Worm (Caenorhabditis elegans) whole organism, L3 larva: Measurements from ENCODE around the gene gpa-6.

Source experiments
- R02D3.7 ChIP-seq: fragments of 150-350 bp; optimal IDR thresholded peaks from 2 replicates; lab custom pipeline; 2014; ENCODE audit warnings: missing biosample characterization, missing genetic modification characterization
- ZK546.5 ChIP-seq: sonication (generic microtip); optimal IDR thresholded peaks from 2 replicates; lab custom pipeline; 2017; ENCODE audit warnings: missing biosample characterization, missing genetic modification characterization
- aly-2 ChIP-seq: fragments of 150-350 bp; optimal IDR thresholded peaks from 2 replicates; lab custom pipeline; 2014; ENCODE audit warnings: missing biosample characterization, missing genetic modification characterization
- ama-1 ChIP-seq: fragments of 150-350 bp; optimal IDR thresholded peaks from 2 replicates; lab custom pipeline; 2018
- ceh-16 ChIP-seq: sonication (generic microtip); optimal IDR thresholded peaks from 2 replicates; lab custom pipeline; 2017; ENCODE audit warnings: missing biosample characterization, missing genetic modification characterization
- ceh-28 ChIP-seq: fragments of 150-350 bp; optimal IDR thresholded peaks from 2 replicates; lab custom pipeline; 2014; ENCODE audit warnings: missing biosample characterization, missing genetic modification reagents, missing genetic modification characterization
- ceh-82 ChIP-seq: fragments of 150-350 bp; optimal IDR thresholded peaks from 2 replicates; lab custom pipeline; 2014; ENCODE audit warnings: missing biosample characterization, missing genetic modification characterization
- ceh-9 ChIP-seq: sonication (generic microtip); optimal IDR thresholded peaks from 2 replicates; lab custom pipeline; 2018; ENCODE audit warnings: missing biosample characterization, missing genetic modification characterization
- daf-12 ChIP-seq: fragments of 150-350 bp; optimal IDR thresholded peaks from 2 replicates; lab custom pipeline; 2014; ENCODE audit warnings: missing biosample characterization, missing genetic modification reagents, missing genetic modification characterization
- egl-27 ChIP-seq: sonication (generic microtip); optimal IDR thresholded peaks from 4 replicates; lab custom pipeline; 2017; ENCODE audit warnings: missing biosample characterization, missing genetic modification reagents, missing genetic modification characterization
- egl-5 ChIP-seq: fragments of 150-350 bp; optimal IDR thresholded peaks from 2 replicates; lab custom pipeline; 2017; ENCODE audit warnings: missing biosample characterization, missing genetic modification reagents, missing genetic modification characterization, inconsistent platforms
- elt-1 ChIP-seq: fragments of 150-350 bp; optimal IDR thresholded peaks from 2 replicates; lab custom pipeline; 2014; ENCODE audit warnings: missing biosample characterization, missing genetic modification characterization
- elt-2 ChIP-seq: sonication (generic microtip); optimal IDR thresholded peaks from 2 replicates; lab custom pipeline; 2016; ENCODE audit warnings: missing genetic modification reagents, mild to moderate bottlenecking, missing genetic modification characterization, missing compliant biosample characterization
- elt-3 ChIP-seq, 3 experiments: fragments of 150-350 bp in 1 of 3; sonication (generic microtip) in 2 of 3; optimal IDR thresholded peaks; 2 replicates in 2 of 3; 4 replicates in 1 of 3; lab custom pipeline; 2014 to 2017; ENCODE audit warnings: missing biosample characterization in 3 of 3, missing genetic modification characterization in 3 of 3
- eor-1 ChIP-seq, 2 experiments: fragments of 150-350 bp; optimal IDR thresholded peaks; 2 replicates each; lab custom pipeline; 2014 to 2018; ENCODE audit warnings: missing biosample characterization in 2 of 2, missing genetic modification characterization in 2 of 2
- fkh-10 ChIP-seq: sonication (generic microtip); optimal IDR thresholded peaks from 2 replicates; lab custom pipeline; 2017; ENCODE audit warnings: missing biosample characterization, missing genetic modification reagents, missing genetic modification characterization
- fkh-2 ChIP-seq: fragments of 150-350 bp; optimal IDR thresholded peaks from 2 replicates; lab custom pipeline; 2014; ENCODE audit warnings: missing biosample characterization, missing genetic modification reagents, missing genetic modification characterization
- fos-1 ChIP-seq: fragments of 150-350 bp; optimal IDR thresholded peaks from 2 replicates; lab custom pipeline; 2014; ENCODE audit warnings: missing biosample characterization, missing genetic modification characterization
- hmg-11 ChIP-seq: sonication (generic microtip); optimal IDR thresholded peaks from 2 replicates; lab custom pipeline; 2016; ENCODE audit warnings: missing genetic modification characterization, missing compliant biosample characterization
- jun-1 ChIP-seq: fragments of 150-350 bp; optimal IDR thresholded peaks from 2 replicates; lab custom pipeline; 2014; ENCODE audit warnings: missing biosample characterization, missing genetic modification reagents, missing genetic modification characterization
- lin-15B ChIP-seq: fragments of 150-350 bp; optimal IDR thresholded peaks from 2 replicates; lab custom pipeline; 2014; ENCODE audit warnings: missing biosample characterization, missing genetic modification characterization
- lin-39 ChIP-seq: fragments of 150-350 bp; optimal IDR thresholded peaks from 2 replicates; lab custom pipeline; 2018; ENCODE audit warnings: missing biosample characterization, missing genetic modification reagents, missing genetic modification characterization
- lsy-12 ChIP-seq: sonication (generic microtip); optimal IDR thresholded peaks from 2 replicates; lab custom pipeline; 2016; ENCODE audit warnings: mild to moderate bottlenecking, missing genetic modification characterization, missing compliant biosample characterization
- mdl-1 ChIP-seq: fragments of 150-350 bp; optimal IDR thresholded peaks from 2 replicates; lab custom pipeline; 2014; ENCODE audit warnings: missing biosample characterization, missing genetic modification characterization
- mml-1 ChIP-seq: fragments of 150-350 bp; sonication (generic microtip); optimal IDR thresholded peaks from 3 replicates; lab custom pipeline; 2014; ENCODE audit warnings: missing biosample characterization, missing genetic modification characterization
- nfya-1 ChIP-seq: sonication (generic microtip); optimal IDR thresholded peaks from 2 replicates; lab custom pipeline; 2017; ENCODE audit warnings: missing genetic modification characterization, mild to moderate bottlenecking, missing compliant biosample characterization, antibody characterized with exemption, moderate library complexity; ENCODE audit not compliant: insufficient read depth
- nhr-11 ChIP-seq: fragments of 150-350 bp; optimal IDR thresholded peaks from 2 replicates; lab custom pipeline; 2014; ENCODE audit warnings: missing biosample characterization, missing genetic modification characterization
- nhr-12 ChIP-seq: fragments of 150-350 bp; optimal IDR thresholded peaks from 2 replicates; lab custom pipeline; 2014; ENCODE audit warnings: missing biosample characterization, missing genetic modification characterization
- nhr-23 ChIP-seq: fragments of 150-350 bp; optimal IDR thresholded peaks from 2 replicates; lab custom pipeline; 2014; ENCODE audit warnings: missing biosample characterization, missing genetic modification reagents, missing genetic modification characterization
- nhr-237 ChIP-seq: fragments of 150-350 bp; optimal IDR thresholded peaks from 2 replicates; lab custom pipeline; 2014; ENCODE audit warnings: missing biosample characterization, missing genetic modification characterization
- nhr-25 ChIP-seq: sonication (generic microtip); optimal IDR thresholded peaks from 2 replicates; lab custom pipeline; 2017; ENCODE audit warnings: missing biosample characterization, missing genetic modification characterization
- nhr-28 ChIP-seq: fragments of 150-350 bp; optimal IDR thresholded peaks from 2 replicates; lab custom pipeline; 2014; ENCODE audit warnings: missing biosample characterization, missing genetic modification characterization
- nhr-43 ChIP-seq: sonication (generic microtip); optimal IDR thresholded peaks from 2 replicates; lab custom pipeline; 2016; ENCODE audit warnings: mild to moderate bottlenecking, missing genetic modification characterization, missing compliant biosample characterization; ENCODE audit not compliant: poor library complexity, severe bottlenecking
- nhr-67 ChIP-seq: fragments of 150-350 bp; optimal IDR thresholded peaks from 2 replicates; lab custom pipeline; 2014; ENCODE audit warnings: missing biosample characterization, missing genetic modification characterization
- nhr-76 ChIP-seq: fragments of 150-350 bp; sonication (generic microtip); optimal IDR thresholded peaks from 5 replicates; lab custom pipeline; 2014; ENCODE audit warnings: missing biosample characterization, missing genetic modification characterization
- nhr-77 ChIP-seq: fragments of 150-350 bp; optimal IDR thresholded peaks from 2 replicates; lab custom pipeline; 2014; ENCODE audit warnings: missing biosample characterization, missing genetic modification characterization
- pha-4 ChIP-seq: fragments of 150-350 bp; optimal IDR thresholded peaks from 2 replicates; lab custom pipeline; 2014; ENCODE audit warnings: missing biosample characterization, missing genetic modification reagents, missing genetic modification characterization
- pqm-1 ChIP-seq: fragments of 150-350 bp; optimal IDR thresholded peaks from 2 replicates; lab custom pipeline; 2017; ENCODE audit warnings: missing biosample characterization, missing genetic modification characterization, inconsistent platforms
- sea-2 ChIP-seq: fragments of 150-350 bp; sonication (generic microtip); optimal IDR thresholded peaks from 4 replicates; lab custom pipeline; 2014; ENCODE audit warnings: missing biosample characterization, missing genetic modification reagents, missing genetic modification characterization
- skn-1 ChIP-seq: fragments of 150-350 bp; optimal IDR thresholded peaks from 2 replicates; lab custom pipeline; 2014; ENCODE audit warnings: missing biosample characterization, missing genetic modification characterization
- snpc-4 ChIP-seq: fragments of 150-350 bp; optimal IDR thresholded peaks from 2 replicates; lab custom pipeline; 2014; ENCODE audit warnings: missing biosample characterization, missing genetic modification characterization
- tbx-2 ChIP-seq: sonication (generic microtip); optimal IDR thresholded peaks from 2 replicates; lab custom pipeline; 2016; ENCODE audit warnings: mild to moderate bottlenecking, missing genetic modification characterization, missing compliant biosample characterization
- unc-39 ChIP-seq: sonication (generic microtip); optimal IDR thresholded peaks from 4 replicates; lab custom pipeline; 2017; ENCODE audit warnings: missing biosample characterization, missing genetic modification characterization
- unc-62 ChIP-seq: fragments of 150-350 bp; sonication (generic microtip); optimal IDR thresholded peaks from 4 replicates; lab custom pipeline; 2014; ENCODE audit warnings: missing biosample characterization, missing genetic modification reagents, missing genetic modification characterization
- zag-1 ChIP-seq: fragments of 150-350 bp; optimal IDR thresholded peaks from 2 replicates; lab custom pipeline; 2014; ENCODE audit warnings: missing biosample characterization, missing genetic modification characterization
- ztf-11 ChIP-seq: fragments of 150-350 bp; optimal IDR thresholded peaks from 2 replicates; lab custom pipeline; 2014; ENCODE audit warnings: missing biosample characterization, missing genetic modification characterization
- ztf-4 ChIP-seq: fragments of 150-350 bp; optimal IDR thresholded peaks from 2 replicates; lab custom pipeline; 2014; ENCODE audit warnings: missing biosample characterization, missing genetic modification characterization

gpa-6 gene

ce11 chrX:13171206-13171605 lies 19.8 kb upstream of the gpa-6 start:
- TF ChIP-seq unc-39 (tag; lab: Kevin White, UChicago) (no peak), ama-1 (lab: Kevin White, UChicago) (no peak), ceh-9 (tag; lab: Kevin White, UChicago) (no peak), lin-15B (tag; lab: Kevin White, UChicago) (peak; percentile 24), pqm-1 (tag; lab: Kevin White, UChicago) (no peak), nfya-1 (tag; lab: Kevin White, UChicago) (peak; percentile 50), nhr-237 (tag; lab: Kevin White, UChicago) (no peak), snpc-4 (tag; lab: Kevin White, UChicago) (no peak), mml-1 (tag; lab: Kevin White, UChicago) (no peak), aly-2 (no peak), fkh-10 (GFP tag; lab: Kevin White, UChicago) (peak; percentile 5), egl-5 (tag; lab: Kevin White, UChicago) (no peak), elt-1 (tag; lab: Kevin White, UChicago) (no peak), nhr-43 (no peak), nhr-23 (tag; lab: Kevin White, UChicago) (no peak), elt-2 (tag; lab: Kevin White, UChicago) (no peak), nhr-25 (tag; lab: Kevin White, UChicago) (no peak), ztf-11 (no peak), eor-1 (tag; optimal IDR thresholded peaks at IDR 0.05; lab: Kevin White, UChicago) (no peak), egl-27 (tag; lab: Kevin White, UChicago) (no peak), ceh-16 (tag; lab: Kevin White, UChicago) (no peak), ztf-4 (tag; lab: Kevin White, UChicago) (no peak), nhr-12 (tag; lab: Kevin White, UChicago) (no peak), daf-12 (tag; lab: Kevin White, UChicago) (no peak), unc-62 (GFP tag; lab: Kevin White, UChicago) (no peak), fkh-2 (tag; lab: Kevin White, UChicago) (no peak), ceh-28 (tag; lab: Kevin White, UChicago) (no peak), nhr-76 (tag; lab: Kevin White, UChicago) (no peak), nhr-28 (tag; lab: Kevin White, UChicago) (no peak), ZK546.5 (tag; lab: Kevin White, UChicago) (no peak), sea-2 (GFP tag; lab: Kevin White, UChicago) (no peak), R02D3.7 (tag; lab: Kevin White, UChicago) (no peak), ceh-82 (no peak), fos-1 (no peak), tbx-2 (tag; lab: Kevin White, UChicago) (no peak), nhr-77 (tag; lab: Kevin White, UChicago) (no peak), lsy-12 (tag; lab: Kevin White, UChicago) (peak; percentile 3), mdl-1 (tag; lab: Kevin White, UChicago) (no peak), jun-1 (tag; lab: Kevin White, UChicago) (no peak), elt-3 (tag; optimal IDR thresholded peaks at IDR 0.05; lab: Kevin White, UChicago) (no peak), zag-1 (tag; lab: Kevin White, UChicago) (no peak), nhr-67 (tag; lab: Kevin White, UChicago) (no peak), nhr-11 (tag; lab: Kevin White, UChicago) (no peak), lin-39 (peak; percentile 5), skn-1 (tag; lab: Kevin White, UChicago) (no peak), hmg-11 (tag; lab: Kevin White, UChicago) (peak; percentile 64), pha-4 (no peak)
